Fruit fly (Drosophila melanogaster) whole organism, prepupa: Measurements from ENCODE around the gene Prp40.
A peak's percentile ranks its signal among the peaks of the same experiment; 100 is the strongest.

ENCODE experiments used
- CG11762 ChIP-seq: fragments of 200-800 bp; sonication (Bioruptor generic); optimal IDR thresholded peaks from 3 replicates; lab custom pipeline; 2016; ENCODE audit warnings: missing biosample characterization, missing genetic modification characterization; ENCODE audit not compliant: insufficient read depth
- CG11902 ChIP-seq: fragments of 200-800 bp; sonication (Bioruptor generic); optimal IDR thresholded peaks from 3 replicates; lab custom pipeline; 2016; ENCODE audit warnings: missing biosample characterization, missing genetic modification characterization
- CG15336 ChIP-seq: fragments of 200-800 bp; sonication (Bioruptor generic); IDR thresholded peaks from 2 replicates; pipeline ENCODE4 v1.3.6; 2022; ENCODE audit warnings: missing biosample characterization, missing genetic modification characterization
- CG16779 ChIP-seq: fragments of 200-800 bp; sonication (Bioruptor generic); optimal IDR thresholded peaks from 3 replicates; lab custom pipeline; 2017; ENCODE audit warnings: missing biosample characterization, mild to moderate bottlenecking, missing genetic modification characterization
- CG31627 ChIP-seq: fragments of 200-800 bp; sonication (Bioruptor generic); optimal IDR thresholded peaks from 3 replicates; lab custom pipeline; 2016; ENCODE audit warnings: missing biosample characterization, missing genetic modification characterization
- CG32006 ChIP-seq: fragments of 200-800 bp; sonication (Bioruptor generic); optimal IDR thresholded peaks from 3 replicates; lab custom pipeline; 2017; ENCODE audit warnings: missing biosample characterization, mild to moderate bottlenecking, missing genetic modification characterization
- CG34406 ChIP-seq: fragments of 200-800 bp; sonication (Bioruptor generic); optimal IDR thresholded peaks from 3 replicates; lab custom pipeline; 2016; ENCODE audit warnings: missing biosample characterization, missing genetic modification characterization
- CG3919 ChIP-seq: fragments of 200-800 bp; sonication (Bioruptor generic); optimal IDR thresholded peaks from 3 replicates; lab custom pipeline; 2016; ENCODE audit warnings: missing biosample characterization, missing genetic modification characterization
- CG4318 ChIP-seq: fragments of 200-800 bp; sonication (Bioruptor generic); optimal IDR thresholded peaks from 3 replicates; lab custom pipeline; 2017; ENCODE audit warnings: missing biosample characterization, mild to moderate bottlenecking, missing genetic modification characterization
- CG6163 ChIP-seq: fragments of 200-800 bp; sonication (Bioruptor generic); IDR thresholded peaks from 3 replicates; pipeline ENCODE4 v1.3.6; 2022; ENCODE audit warnings: missing biosample characterization, missing genetic modification characterization
- CG6276 ChIP-seq: fragments of 200-800 bp; sonication (Bioruptor generic); optimal IDR thresholded peaks from 2 replicates; lab custom pipeline; 2017; ENCODE audit warnings: missing biosample characterization, mild to moderate bottlenecking, missing genetic modification characterization
- CG6854 ChIP-seq: fragments of 200-800 bp; sonication (Bioruptor generic); optimal IDR thresholded peaks from 2 replicates; lab custom pipeline; 2017; ENCODE audit warnings: missing biosample characterization, mild to moderate bottlenecking, missing genetic modification characterization
- CG8119 ChIP-seq: fragments of 200-800 bp; sonication (Bioruptor generic); IDR thresholded peaks from 3 replicates; pipeline ENCODE4 v1.3.6; 2022; ENCODE audit warnings: missing biosample characterization, missing genetic modification characterization
- CG8319 ChIP-seq: fragments of 200-800 bp; sonication (Bioruptor generic); optimal IDR thresholded peaks from 3 replicates; lab custom pipeline; 2016; ENCODE audit warnings: missing biosample characterization, missing genetic modification characterization
- CG8632 ChIP-seq: fragments of 200-800 bp; sonication (Bioruptor generic); optimal IDR thresholded peaks from 3 replicates; lab custom pipeline; 2016; ENCODE audit warnings: missing biosample characterization, missing genetic modification characterization
- CG9139 ChIP-seq: fragments of 200-800 bp; sonication (Bioruptor generic); optimal IDR thresholded peaks from 3 replicates; lab custom pipeline; 2017; ENCODE audit warnings: missing biosample characterization, mild to moderate bottlenecking, missing genetic modification characterization
- Eip75B ChIP-seq: fragments of 200-800 bp; sonication (Bioruptor generic); optimal IDR thresholded peaks from 3 replicates; lab custom pipeline; 2016; ENCODE audit warnings: missing biosample characterization, missing genetic modification characterization
- Eip78C ChIP-seq: fragments of 200-800 bp; sonication (Bioruptor generic); peaks from one replicate; lab custom pipeline; 2016; ENCODE audit warnings: missing biosample characterization, missing genetic modification characterization
- Eip93F ChIP-seq: fragments of 200-800 bp; sonication (Bioruptor generic); optimal IDR thresholded peaks from 2 replicates; lab custom pipeline; 2016; ENCODE audit warnings: missing biosample characterization, mild to moderate bottlenecking, missing genetic modification characterization
- Ets21C ChIP-seq: fragments of 200-800 bp; sonication (Bioruptor generic); optimal IDR thresholded peaks from 3 replicates; lab custom pipeline; 2016; ENCODE audit warnings: missing biosample characterization, missing genetic modification characterization
- Ets96B ChIP-seq: fragments of 200-800 bp; optimal IDR thresholded peaks from 2 replicates; lab custom pipeline; 2019; ENCODE audit warnings: missing biosample characterization, mild to moderate bottlenecking, missing genetic modification characterization, moderate library complexity
- Gug ChIP-seq: fragments of 200-800 bp; sonication (Bioruptor generic); IDR thresholded peaks from 2 replicates; pipeline ENCODE4 v1.3.6; 2022; ENCODE audit warnings: missing biosample characterization, missing genetic modification characterization
- Hr38 ChIP-seq: sonication (Bioruptor generic); optimal IDR thresholded peaks from 2 replicates; lab custom pipeline; 2016; ENCODE audit warnings: missing biosample characterization, missing genetic modification characterization
- Hr39 ChIP-seq: fragments of 200-800 bp; sonication (Bioruptor generic); optimal IDR thresholded peaks from 2 replicates; lab custom pipeline; 2016; ENCODE audit warnings: missing biosample characterization, missing genetic modification characterization
- Hr4 ChIP-seq: fragments of 200-800 bp; sonication (Bioruptor generic); optimal IDR thresholded peaks from 3 replicates; lab custom pipeline; 2016; ENCODE audit warnings: missing biosample characterization, missing genetic modification characterization
- Lpt ChIP-seq: fragments of 200-800 bp; sonication (Bioruptor generic); optimal IDR thresholded peaks from 3 replicates; lab custom pipeline; 2016; ENCODE audit warnings: missing biosample characterization, missing genetic modification characterization
- Met ChIP-seq: fragments of 200-800 bp; sonication (Bioruptor generic); optimal IDR thresholded peaks from 3 replicates; lab custom pipeline; 2016; ENCODE audit warnings: missing biosample characterization, missing genetic modification characterization
- OdsH ChIP-seq: fragments of 200-800 bp; sonication (Bioruptor generic); optimal IDR thresholded peaks from 3 replicates; lab custom pipeline; 2016; ENCODE audit warnings: missing biosample characterization, missing genetic modification characterization
- Sox14 ChIP-seq: fragments of 200-800 bp; sonication (Bioruptor generic); optimal IDR thresholded peaks from 3 replicates; lab custom pipeline; 2016; ENCODE audit warnings: missing biosample characterization, missing genetic modification characterization
- Sox15 ChIP-seq: fragments of 200-800 bp; sonication (Bioruptor generic); optimal IDR thresholded peaks from 3 replicates; lab custom pipeline; 2016; ENCODE audit warnings: missing biosample characterization, missing genetic modification characterization
- achi ChIP-seq: fragments of 200-800 bp; sonication (Bioruptor generic); optimal IDR thresholded peaks from 3 replicates; lab custom pipeline; 2016; ENCODE audit warnings: missing biosample characterization, missing genetic modification characterization
- cyc ChIP-seq: fragments of 200-800 bp; sonication (Bioruptor generic); optimal IDR thresholded peaks from 3 replicates; lab custom pipeline; 2016; ENCODE audit warnings: missing biosample characterization, missing genetic modification characterization
- eg ChIP-seq: fragments of 200-800 bp; sonication (Bioruptor generic); IDR thresholded peaks from 3 replicates; pipeline ENCODE4 v1.3.6; 2022; ENCODE audit warnings: missing biosample characterization, missing genetic modification characterization
- fd59A ChIP-seq: fragments of 200-800 bp; sonication (Bioruptor generic); optimal IDR thresholded peaks from 2 replicates; lab custom pipeline; 2017; ENCODE audit warnings: missing biosample characterization, mild to moderate bottlenecking, missing genetic modification characterization, missing genetic modification reagents
- fd85E ChIP-seq: fragments of 200-800 bp; sonication (Bioruptor generic); optimal IDR thresholded peaks from 3 replicates; lab custom pipeline; 2016; ENCODE audit warnings: missing biosample characterization, missing genetic modification characterization
- fkh ChIP-seq: fragments of 200-800 bp; sonication (Bioruptor generic); optimal IDR thresholded peaks from 3 replicates; lab custom pipeline; 2017; ENCODE audit warnings: missing biosample characterization, mild to moderate bottlenecking, missing genetic modification characterization, moderate library complexity
- lz ChIP-seq: fragments of 200-800 bp; sonication (Bioruptor generic); optimal IDR thresholded peaks from 3 replicates; lab custom pipeline; 2016; ENCODE audit warnings: missing biosample characterization, missing genetic modification characterization
- net ChIP-seq: fragments of 200-800 bp; sonication (Bioruptor generic); optimal IDR thresholded peaks from 3 replicates; lab custom pipeline; 2016; ENCODE audit warnings: missing biosample characterization, missing genetic modification characterization
- pdm3 ChIP-seq: fragments of 200-800 bp; sonication (Bioruptor generic); optimal IDR thresholded peaks from 3 replicates; lab custom pipeline; 2016; ENCODE audit warnings: missing biosample characterization, missing genetic modification characterization
- salr ChIP-seq, 2 experiments: fragments of 200-800 bp; sonication (Bioruptor generic); optimal IDR thresholded peaks; 3 replicates each; lab custom pipeline; 2016 to 2018; ENCODE audit warnings: missing biosample characterization in 2 of 2, missing genetic modification characterization in 2 of 2, mild to moderate bottlenecking in 1 of 2
- spab ChIP-seq: fragments of 200-800 bp; sonication (Bioruptor generic); optimal IDR thresholded peaks from 2 replicates; lab custom pipeline; 2017; ENCODE audit warnings: missing biosample characterization, mild to moderate bottlenecking, missing genetic modification characterization, missing genetic modification reagents
- ss ChIP-seq, 2 experiments: fragments of 200-800 bp; sonication (Bioruptor generic); optimal IDR thresholded peaks; 2 replicates in 1 of 2; 3 replicates in 1 of 2; lab custom pipeline; 2017 to 2018; ENCODE audit warnings: mild to moderate bottlenecking in 2 of 2, missing biosample characterization in 2 of 2, missing genetic modification characterization in 2 of 2, moderate library complexity in 1 of 2
- vri ChIP-seq: fragments of 200-800 bp; sonication (Bioruptor generic); optimal IDR thresholded peaks from 3 replicates; lab custom pipeline; 2016; ENCODE audit warnings: missing biosample characterization, mild to moderate bottlenecking, missing genetic modification characterization

Gene Prp40

dm6 chr2L:2999609-3000008 lies 23.4 kb upstream of the Prp40 start:
- TF ChIP-seq Ets96B (no peak), cyc (no peak), fkh (GFP tag; lab: Kevin White, UChicago) (peak; percentile 69), CG6276 (GFP tag; lab: Kevin White, UChicago) (no peak), CG15336 (no peak), CG11902 (no peak), spab (GFP tag; lab: Kevin White, UChicago) (no peak), fd85E (GFP tag; lab: Kevin White, UChicago) (no peak), eg (GFP tag; lab: Robert Waterston, UW) (0 out of 3 replicates have a peak, but pooled peaks have one; percentile 9), CG4318 (GFP tag; lab: Kevin White, UChicago) (no peak), CG8632 (no peak), Eip93F (GFP tag; lab: Kevin White, UChicago) (no peak), vri (GFP tag; lab: Kevin White, UChicago) (no peak), Sox15 (no peak), CG8319 (no peak), Sox14 (no peak), Met (no peak), pdm3 (GFP tag; lab: Kevin White, UChicago) (no peak), Gug (no peak), Eip78C (GFP tag; lab: Kevin White, UChicago) (peak; percentile 38), CG32006 (no peak)

dm6 chr2L:3000517-3000934 lies 22.5 kb upstream of the Prp40 start:
- TF ChIP-seq CG9139 (GFP tag; lab: Kevin White, UChicago) (no peak), lz (GFP tag; lab: Kevin White, UChicago) (no peak), Met (no peak), Hr38 (GFP tag; lab: Kevin White, UChicago) (no peak), CG16779 (no peak), CG6854 (no peak), Hr39 (GFP tag; lab: Kevin White, UChicago) (no peak), ss (GFP tag; optimal IDR thresholded peaks at IDR 0.05; lab: Kevin White, UChicago) (no peak), CG11762 (GFP tag; lab: Kevin White, UChicago) (no peak), Ets96B (no peak), CG8632 (no peak), Ets21C (no peak), CG34406 (no peak)

- TF ChIP-seq CG31627 (GFP tag; lab: Kevin White, UChicago), result no peak
- TF ChIP-seq achi (GFP tag; lab: Kevin White, UChicago), result peak; percentile 1
- no peak for TF ChIP-seq CG3919
- no peak for TF ChIP-seq Ets96B
- peak; percentile 20 for TF ChIP-seq CG4318 (GFP tag; lab: Kevin White, UChicago)
- peak; percentile 17 for TF ChIP-seq pdm3 (GFP tag; lab: Kevin White, UChicago)
- no peak for TF ChIP-seq CG6854
- peak; percentile 72 for TF ChIP-seq CG32006
- TF ChIP-seq CG6276 (GFP tag; lab: Kevin White, UChicago), result peak; percentile 63
- peak; percentile 70 for TF ChIP-seq CG8119 (GFP tag; lab: Robert Waterston, UW)
- TF ChIP-seq Eip75B, result no peak
- no peak for TF ChIP-seq fd59A
- TF ChIP-seq net (GFP tag; lab: Kevin White, UChicago), result no peak
- TF ChIP-seq CG15336, result peak; percentile 69
- TF ChIP-seq CG16779, result no peak
- peak in 1 of 2 experiments; percentile 36 for TF ChIP-seq salr (GFP tag; optimal IDR thresholded peaks at IDR 0.05; lab: Kevin White, UChicago)
- no peak for TF ChIP-seq fd85E (GFP tag; lab: Kevin White, UChicago)
- peak; percentile 36 for TF ChIP-seq Hr4 (GFP tag; lab: Kevin White, UChicago)
- TF ChIP-seq eg (GFP tag; lab: Robert Waterston, UW), result peak; percentile 58; the same call in 2 of the 3 replicates
- no peak for TF ChIP-seq Sox15
- peak; percentile 54 for TF ChIP-seq Lpt (GFP tag; lab: Kevin White, UChicago)
- TF ChIP-seq Eip78C (GFP tag; lab: Kevin White, UChicago), result peak; percentile 79
- TF ChIP-seq OdsH (GFP tag; lab: Kevin White, UChicago), result peak; percentile 29
- TF ChIP-seq CG6163 (GFP tag; lab: Robert Waterston, UW), result peak; percentile 59; the same call in 2 of the 3 replicates
These were observed 21.1 kb upstream of the Prp40 start for dm6 chr2L:3001953-3002352.
